Fruit fly (Drosophila melanogaster): ENCODE data around the gene Pfdn5.

Pfdn5 gene

dm6 chr3R:22468829-22469487 is 17.9 kb upstream of the Pfdn5 start (continued):
- TF ChIP-seq CG17802 (tag; optimal IDR thresholded peaks at IDR 0.05) = peak; percentile 41
- TF ChIP-seq nmo (GFP tag; optimal IDR thresholded peaks at IDR 0.05) = peak; percentile 93
- peak; percentile 87 for TF ChIP-seq pum (GFP tag; optimal IDR thresholded peaks at IDR 0.05)
- TF ChIP-seq schlank (tag; optimal IDR thresholded peaks at IDR 0.05) = peak; percentile 89
- peak; percentile 33; the same call in 1 of the 2 replicates for TF ChIP-seq Lim3 (GFP tag; IDR thresholded peaks at IDR 0.05)
- peak; percentile 89 for TF ChIP-seq so (GFP tag; IDR thresholded peaks at IDR 0.05)
- peak; percentile 89 for TF ChIP-seq PHDP (tag; optimal IDR thresholded peaks at IDR 0.05)
- TF ChIP-seq CG11398 (GFP tag; optimal IDR thresholded peaks at IDR 0.05) = peak; percentile 78
- peak; percentile 74; the same call in 1 of the 2 replicates for TF ChIP-seq ranshi (GFP tag; IDR thresholded peaks at IDR 0.05)
- TF ChIP-seq CG2875 (GFP tag; optimal IDR thresholded peaks at IDR 0.05) = peak; percentile 54
- TF ChIP-seq Tbp (GFP tag; optimal IDR thresholded peaks at IDR 0.05) = no peak
- TF ChIP-seq crc (GFP tag; optimal IDR thresholded peaks at IDR 0.05) = peak; percentile 83
- TF ChIP-seq Oli (tag; optimal IDR thresholded peaks at IDR 0.05) = peak; percentile 89
- peak; percentile 67 for TF ChIP-seq CG8089 (GFP tag; optimal IDR thresholded peaks at IDR 0.05)
- TF ChIP-seq run (tag; optimal IDR thresholded peaks at IDR 0.05) = peak; percentile 74
- TF ChIP-seq her (GFP tag; optimal IDR thresholded peaks at IDR 0.05) = peak; percentile 90
- peak; percentile 87 for TF ChIP-seq CG6689 (GFP tag; IDR thresholded peaks at IDR 0.05)
- peak; percentile 92 for TF ChIP-seq CG7839 (tag; optimal IDR thresholded peaks at IDR 0.05)
- no peak for TF ChIP-seq psq (GFP tag; optimal IDR thresholded peaks at IDR 0.05)
- TF ChIP-seq Dad (GFP tag; optimal IDR thresholded peaks at IDR 0.05) = peak; percentile 77
- TF ChIP-seq hth (optimal IDR thresholded peaks at IDR 0.05) = no peak
- peak; percentile 77 for TF ChIP-seq Drgx (GFP tag; IDR thresholded peaks at IDR 0.05)
- TF ChIP-seq ssp (GFP tag; IDR thresholded peaks at IDR 0.05) = peak; percentile 68
- no peak for TF ChIP-seq pros (GFP tag; optimal IDR thresholded peaks at IDR 0.05)
- peak; percentile 15 for TF ChIP-seq Usf (GFP tag; optimal IDR thresholded peaks at IDR 0.05)
- TF ChIP-seq ttk (GFP tag; IDR thresholded peaks at IDR 0.05) = peak; percentile 74
- peak; percentile 72; the same call in 2 of the 3 replicates for TF ChIP-seq CG11560 (tag; IDR thresholded peaks at IDR 0.05)
- no peak for TF ChIP-seq Hr78 (GFP tag; optimal IDR thresholded peaks at IDR 0.05)
- TF ChIP-seq CG6254 (GFP tag; optimal IDR thresholded peaks at IDR 0.05) = peak; percentile 42
- TF ChIP-seq fd3F (GFP tag; optimal IDR thresholded peaks at IDR 0.05) = peak; percentile 87
- peak; percentile 79 for TF ChIP-seq ems (GFP tag; optimal IDR thresholded peaks at IDR 0.05)
- peak; percentile 76 for TF ChIP-seq CG5180 (GFP tag; optimal IDR thresholded peaks at IDR 0.05)
- peak; percentile 81 for TF ChIP-seq CG6683 (GFP tag; optimal IDR thresholded peaks at IDR 0.05)
- TF ChIP-seq lola (GFP tag; optimal IDR thresholded peaks at IDR 0.05) = no peak
- TF ChIP-seq CG18599 (GFP tag; optimal IDR thresholded peaks at IDR 0.05) = peak; percentile 97
- peak; percentile 89 for TF ChIP-seq Ptx1 (GFP tag; IDR thresholded peaks at IDR 0.05)
- TF ChIP-seq wdn (GFP tag; IDR thresholded peaks at IDR 0.05) = peak; percentile 61; the same call in 1 of the 2 replicates
- TF ChIP-seq CG6813 (GFP tag; optimal IDR thresholded peaks at IDR 0.05) = peak; percentile 80
- TF ChIP-seq hbn (GFP tag; IDR thresholded peaks at IDR 0.05; ENCODE audit: partially characterized antibody) = no peak
- TF ChIP-seq bab2 (GFP tag; optimal IDR thresholded peaks at IDR 0.05) = peak; percentile 87
- TF ChIP-seq Jarid2 (GFP tag; optimal IDR thresholded peaks at IDR 0.05) = peak; percentile 65
- peak; percentile 86 for TF ChIP-seq zfh2 (GFP tag; optimal IDR thresholded peaks at IDR 0.05)
- peak; percentile 65 for TF ChIP-seq CG4328 (GFP tag; optimal IDR thresholded peaks at IDR 0.05)
- TF ChIP-seq Camta (GFP tag; optimal IDR thresholded peaks at IDR 0.05) = peak; percentile 76
- no peak for TF ChIP-seq CG10431 (GFP tag; optimal IDR thresholded peaks at IDR 0.05)
- peak; percentile 83 for TF ChIP-seq tin (GFP tag; optimal IDR thresholded peaks at IDR 0.05)
- peak; percentile 87 for TF ChIP-seq tgo (GFP tag; IDR thresholded peaks at IDR 0.05)
- peak; percentile 84 for TF ChIP-seq fd96Cb (tag; optimal IDR thresholded peaks at IDR 0.05)
- TF ChIP-seq BEAF-32 (GFP tag; optimal IDR thresholded peaks at IDR 0.05) = no peak

All from whole organism, embryonic.